Worm (Caenorhabditis elegans) whole organism, young adult: ENCODE data around the gene nlp-48.
A peak's percentile ranks its signal among the peaks of the same experiment; 100 is the strongest.

ENCODE experiments used
- B0019.2 ChIP-seq: fragments of 200-800 bp; sonication (Bioruptor generic); conservative IDR thresholded peaks from 2 replicates; pipeline ENCODE4 v1.3.6; 2022; ENCODE audit warnings: missing genetic modification reagents, missing genetic modification characterization, missing compliant biosample characterization
- C17E4.6 ChIP-seq: fragments of 200-800 bp; sonication (Bioruptor generic); IDR thresholded peaks from 2 replicates; pipeline ENCODE4 v1.3.6; 2022; ENCODE audit warnings: missing genetic modification reagents, missing genetic modification characterization, missing compliant biosample characterization
- F10E7.11 ChIP-seq: sonication (generic microtip); optimal IDR thresholded peaks from 2 replicates; lab custom pipeline; 2017; ENCODE audit warnings: mild to moderate bottlenecking, missing genetic modification characterization, moderate library complexity, missing compliant biosample characterization
- F23B12.7 ChIP-seq: sonication (generic microtip); optimal IDR thresholded peaks from 2 replicates; lab custom pipeline; 2017; ENCODE audit warnings: missing genetic modification characterization, mild to moderate bottlenecking, missing compliant biosample characterization, antibody characterized with exemption, moderate library complexity; ENCODE audit not compliant: insufficient read depth
- F33H1.4 ChIP-seq: fragments of 200-800 bp; sonication (Bioruptor generic); IDR thresholded peaks from 2 replicates; pipeline ENCODE4 v1.3.6; 2022; ENCODE audit warnings: missing genetic modification reagents, missing genetic modification characterization, missing compliant biosample characterization
- F57A8.1 ChIP-seq: fragments of 200-800 bp; sonication (Bioruptor generic); optimal IDR thresholded peaks from 2 replicates; lab custom pipeline; 2018; ENCODE audit warnings: mild to moderate bottlenecking, missing genetic modification characterization, moderate library complexity, missing compliant biosample characterization
- K12H6.12 ChIP-seq: fragments of 200-800 bp; sonication (Bioruptor generic); optimal IDR thresholded peaks from 2 replicates; lab custom pipeline; 2018; ENCODE audit warnings: mild to moderate bottlenecking, missing genetic modification characterization, missing compliant biosample characterization
- T07F8.4 ChIP-seq: sonication (generic microtip); optimal IDR thresholded peaks from 2 replicates; lab custom pipeline; 2016; ENCODE audit warnings: mild to moderate bottlenecking, missing genetic modification characterization, moderate library complexity, missing compliant biosample characterization
- Y53F4B.3 ChIP-seq: fragments of 200-800 bp; sonication (Bioruptor generic); IDR thresholded peaks from 2 replicates; pipeline ENCODE4 v1.3.6; 2022; ENCODE audit warnings: missing genetic modification reagents, missing genetic modification characterization, missing compliant biosample characterization
- Y53G8AR.9 ChIP-seq: fragments of 200-800 bp; sonication (Bioruptor generic); conservative IDR thresholded peaks from 2 replicates; pipeline ENCODE4 v1.3.6; 2022; ENCODE audit warnings: missing genetic modification reagents, missing genetic modification characterization, missing compliant biosample characterization
- aptf-2 ChIP-seq: fragments of 200-800 bp; sonication (Bioruptor generic); conservative IDR thresholded peaks from 2 replicates; pipeline ENCODE4 v1.3.6; 2022; ENCODE audit warnings: missing genetic modification reagents, missing genetic modification characterization, missing compliant biosample characterization
- aptf-3 ChIP-seq: fragments of 200-800 bp; sonication (Bioruptor generic); IDR thresholded peaks from 2 replicates; pipeline ENCODE4 v1.3.6; 2022; ENCODE audit warnings: missing genetic modification characterization, missing compliant biosample characterization
- atf-7 ChIP-seq: sonication (generic microtip); optimal IDR thresholded peaks from 2 replicates; lab custom pipeline; 2017; ENCODE audit warnings: mild to moderate bottlenecking, missing genetic modification characterization, missing compliant biosample characterization
- attf-3 ChIP-seq: fragments of 200-800 bp; sonication (Bioruptor generic); conservative IDR thresholded peaks from 2 replicates; pipeline ENCODE4 v1.3.6; 2022; ENCODE audit warnings: missing genetic modification reagents, missing genetic modification characterization, missing compliant biosample characterization
- ceh-100 ChIP-seq: fragments of 200-800 bp; sonication (Bioruptor generic); IDR thresholded peaks from 2 replicates; pipeline ENCODE4 v1.3.6; 2022; ENCODE audit warnings: missing genetic modification reagents, missing genetic modification characterization, missing compliant biosample characterization
- ceh-27 ChIP-seq: fragments of 200-800 bp; sonication (Bioruptor generic); optimal IDR thresholded peaks from 2 replicates; lab custom pipeline; 2018; ENCODE audit warnings: mild to moderate bottlenecking, missing genetic modification characterization, moderate library complexity, missing compliant biosample characterization
- ceh-40 ChIP-seq: fragments of 200-800 bp; sonication (Bioruptor generic); IDR thresholded peaks from 2 replicates; pipeline ENCODE4 v1.3.6; 2022; ENCODE audit warnings: missing genetic modification characterization, missing compliant biosample characterization
- ceh-79 ChIP-seq: sonication (generic microtip); optimal IDR thresholded peaks from 2 replicates; lab custom pipeline; 2017; ENCODE audit warnings: mild to moderate bottlenecking, missing genetic modification characterization, missing compliant biosample characterization
- dox-1 ChIP-seq: fragments of 200-800 bp; sonication (Bioruptor generic); IDR thresholded peaks from 2 replicates; pipeline ENCODE4 v1.3.6; 2022; ENCODE audit warnings: missing genetic modification reagents, missing genetic modification characterization, missing compliant biosample characterization
- dpl-1 ChIP-seq: fragments of 150-350 bp; optimal IDR thresholded peaks from 2 replicates; lab custom pipeline; 2014; ENCODE audit warnings: missing biosample characterization, missing genetic modification reagents, missing genetic modification characterization
- ekl-4 ChIP-seq: fragments of 200-800 bp; sonication (Bioruptor generic); IDR thresholded peaks from 2 replicates; pipeline ENCODE4 v1.3.6; 2022; ENCODE audit warnings: missing genetic modification reagents, missing genetic modification characterization, missing compliant biosample characterization
- hlh-12 ChIP-seq: sonication (generic microtip); optimal IDR thresholded peaks from 2 replicates; lab custom pipeline; 2016; ENCODE audit warnings: missing genetic modification characterization, missing compliant biosample characterization
- hlh-26 ChIP-seq: fragments of 200-800 bp; sonication (Bioruptor generic); conservative IDR thresholded peaks from 2 replicates; pipeline ENCODE4 v1.3.6; 2022; ENCODE audit warnings: missing genetic modification reagents, missing genetic modification characterization, missing compliant biosample characterization
- hmg-1.2 ChIP-seq: fragments of 200-800 bp; sonication (Bioruptor generic); IDR thresholded peaks from 2 replicates; pipeline ENCODE4 v1.3.6; 2022; ENCODE audit warnings: missing genetic modification reagents, missing genetic modification characterization, missing compliant biosample characterization
- lag-1 ChIP-seq: fragments of 200-800 bp; sonication (Bioruptor generic); IDR thresholded peaks from 2 replicates; pipeline ENCODE4 v1.3.6; 2022; ENCODE audit warnings: missing genetic modification reagents, missing genetic modification characterization, missing compliant biosample characterization
- lin-40 ChIP-seq: sonication (generic microtip); optimal IDR thresholded peaks from 2 replicates; lab custom pipeline; 2016; ENCODE audit warnings: missing genetic modification characterization, mild to moderate bottlenecking, missing compliant biosample characterization, missing genotype, missing genetic modification reagents
- lsl-1 ChIP-seq: fragments of 200-800 bp; sonication (Bioruptor generic); optimal IDR thresholded peaks from 2 replicates; lab custom pipeline; 2018; ENCODE audit warnings: mild to moderate bottlenecking, missing genetic modification characterization, moderate library complexity, missing compliant biosample characterization
- madf-6 ChIP-seq: fragments of 200-800 bp; sonication (Bioruptor generic); IDR thresholded peaks from 2 replicates; pipeline ENCODE4 v1.3.6; 2022; ENCODE audit warnings: missing genetic modification reagents, missing genetic modification characterization, missing compliant biosample characterization
- mcd-1 ChIP-seq: fragments of 200-800 bp; sonication (Bioruptor generic); IDR thresholded peaks from 2 replicates; pipeline ENCODE4 v1.3.6; 2022; ENCODE audit warnings: missing genetic modification reagents, missing genetic modification characterization, missing compliant biosample characterization
- mes-4 ChIP-seq: sonication (generic microtip); optimal IDR thresholded peaks from 2 replicates; lab custom pipeline; 2016; ENCODE audit warnings: missing genotype, missing genetic modification characterization, missing compliant biosample characterization
- mxl-1 ChIP-seq: sonication (generic microtip); optimal IDR thresholded peaks from 2 replicates; lab custom pipeline; 2016; ENCODE audit warnings: missing genetic modification characterization, missing compliant biosample characterization
- nfyb-1 ChIP-seq: fragments of 200-800 bp; sonication (Bioruptor generic); IDR thresholded peaks from 2 replicates; pipeline ENCODE4 v1.3.6; 2022; ENCODE audit warnings: missing genetic modification reagents, missing genetic modification characterization, missing compliant biosample characterization
- nhr-120 ChIP-seq: fragments of 200-800 bp; sonication (Bioruptor generic); IDR thresholded peaks from 2 replicates; pipeline ENCODE4 v1.3.6; 2022; ENCODE audit warnings: missing genetic modification characterization, missing compliant biosample characterization
- nhr-90 ChIP-seq: sonication (generic microtip); optimal IDR thresholded peaks from 2 replicates; lab custom pipeline; 2016; ENCODE audit warnings: missing genotype, mild to moderate bottlenecking, missing genetic modification characterization, missing compliant biosample characterization
- snpc-1.1 ChIP-seq: sonication (generic microtip); optimal IDR thresholded peaks from 2 replicates; lab custom pipeline; 2017; ENCODE audit warnings: missing genetic modification characterization, mild to moderate bottlenecking, missing compliant biosample characterization, antibody characterized with exemption, moderate library complexity, missing genotype, missing genetic modification reagents; ENCODE audit not compliant: insufficient read depth
- snpc-4 ChIP-seq, 5 experiments: fragments of 150-350 bp in 1 of 5; sonication (generic microtip) in 4 of 5; optimal IDR thresholded peaks; 2 replicates each; lab custom pipeline; 2014 to 2018; ENCODE audit warnings: missing genetic modification characterization in 5 of 5, missing biosample characterization in 3 of 5, antibody characterized with exemption in 2 of 5, mild to moderate bottlenecking in 2 of 5, missing compliant biosample characterization in 2 of 5, missing genotype in 2 of 5, moderate library complexity in 2 of 5, missing genetic modification reagents in 1 of 5
- tbp1 ChIP-seq: fragments of 200-800 bp; sonication (Bioruptor generic); optimal IDR thresholded peaks from 2 replicates; lab custom pipeline; 2018; ENCODE audit warnings: mild to moderate bottlenecking, missing genetic modification characterization, missing compliant biosample characterization
- ztf-18 ChIP-seq: sonication (generic microtip); optimal IDR thresholded peaks from 2 replicates; lab custom pipeline; 2016; ENCODE audit warnings: missing genotype, mild to moderate bottlenecking, missing genetic modification characterization, missing compliant biosample characterization
- ztf-25 ChIP-seq: fragments of 200-800 bp; sonication (Bioruptor generic); IDR thresholded peaks from 2 replicates; pipeline ENCODE4 v1.3.6; 2022; ENCODE audit warnings: missing genetic modification reagents, missing genetic modification characterization, missing compliant biosample characterization

The nlp-48 gene

DNA sequence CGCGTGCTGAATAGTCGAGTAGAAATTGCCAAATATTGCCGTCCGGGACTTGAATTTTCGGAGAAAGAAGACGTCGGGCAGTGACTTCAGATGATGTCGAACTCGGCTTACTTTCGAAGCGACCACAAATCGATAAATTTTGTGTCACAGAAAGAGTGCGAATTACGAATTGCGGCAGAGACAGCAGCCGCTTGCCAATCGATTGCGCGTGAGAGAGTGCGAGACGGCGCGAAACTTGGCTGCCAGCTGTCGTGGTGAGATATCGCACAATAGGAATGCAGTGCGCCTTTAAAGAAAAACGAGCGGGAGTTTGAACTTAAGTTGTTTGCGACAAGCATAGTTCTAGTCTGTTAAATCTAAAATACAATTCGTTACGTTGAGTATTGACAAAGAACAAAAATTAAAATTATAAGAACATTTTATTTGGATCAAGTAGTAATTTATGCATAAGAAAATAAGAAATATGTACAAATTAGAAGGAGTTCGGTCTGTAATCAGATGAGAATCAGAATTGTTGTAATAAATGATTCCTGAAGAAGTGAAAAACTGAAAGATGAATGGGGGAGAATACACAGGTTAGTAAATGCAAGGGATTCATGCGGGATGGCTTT is 42.6 kb upstream of the nlp-48 start, which contains the start of gene pir-2 (continued):
- TF ChIP-seq hlh-12: no peak
- TF ChIP-seq ceh-79 (tag; lab: Kevin White, UChicago): no peak
- TF ChIP-seq lag-1: no peak
- TF ChIP-seq F10E7.11 (tag; lab: Kevin White, UChicago): no peak
- peak; percentile 76 for TF ChIP-seq lin-40
- TF ChIP-seq F23B12.7 (tag; lab: Kevin White, UChicago): peak; percentile 23
- TF ChIP-seq dox-1 (GFP tag; lab: Robert Waterston, UW): peak; percentile 72
- TF ChIP-seq nfyb-1 (GFP tag; lab: Robert Waterston, UW): peak; percentile 87
- 0 out of 2 replicates have a peak, but pooled peaks have one; percentile 20 for TF ChIP-seq ceh-100 (GFP tag; lab: Robert Waterston, UW)
- TF ChIP-seq nhr-90 (tag; lab: Kevin White, UChicago): no peak
- TF ChIP-seq ztf-25 (GFP tag; lab: Robert Waterston, UW): no peak
- no peak for TF ChIP-seq snpc-4 (GFP tag; optimal IDR thresholded peaks at IDR 0.05; lab: Kevin White, UChicago)
- peak in 3 of 4 experiments; percentile 30 to 56 (median 53) for TF ChIP-seq snpc-4 (tag; optimal IDR thresholded peaks at IDR 0.05; lab: Kevin White, UChicago)
- TF ChIP-seq aptf-2 (GFP tag; lab: Robert Waterston, UW): 0 out of 2 replicates have a peak, but pooled peaks have one; percentile 36
- peak; percentile 43 for TF ChIP-seq tbp1 (GFP tag; lab: Kevin White, UChicago)
- TF ChIP-seq hmg-1.2 (GFP tag; lab: Robert Waterston, UW): peak; percentile 57
- TF ChIP-seq hlh-26 (GFP tag; lab: Robert Waterston, UW): no peak
- no peak for TF ChIP-seq snpc-1.1 (tag; lab: Kevin White, UChicago)
- no peak for TF ChIP-seq T07F8.4 (tag; lab: Kevin White, UChicago)
- peak; percentile 85 for TF ChIP-seq dpl-1 (GFP tag; lab: Kevin White, UChicago)
- peak; percentile 46 for TF ChIP-seq ztf-18 (tag; lab: Kevin White, UChicago)
- no peak for TF ChIP-seq mxl-1 (tag; lab: Kevin White, UChicago)
- no peak for TF ChIP-seq mes-4 (tag; lab: Kevin White, UChicago)
- no peak for TF ChIP-seq F57A8.1 (GFP tag; lab: Kevin White, UChicago)
- no peak for TF ChIP-seq nhr-120 (GFP tag; lab: Robert Waterston, UW)
- peak; percentile 40 for TF ChIP-seq K12H6.12 (tag; lab: Kevin White, UChicago)
- peak; percentile 55; the same call in 1 of the 2 replicates for TF ChIP-seq attf-3 (GFP tag; lab: Robert Waterston, UW)
- 0 out of 2 replicates have a peak, but pooled peaks have one; percentile 27 for TF ChIP-seq B0019.2
- TF ChIP-seq lsl-1 (GFP tag; lab: Kevin White, UChicago): peak; percentile 52
- TF ChIP-seq mcd-1 (GFP tag; lab: Robert Waterston, UW): peak; percentile 80
- TF ChIP-seq F33H1.4: peak; percentile 86
- no peak for TF ChIP-seq ceh-40
- 0 out of 2 replicates have a peak, but pooled peaks have one; percentile 10 for TF ChIP-seq C17E4.6 (GFP tag; lab: Robert Waterston, UW)
- peak; percentile 62 for TF ChIP-seq ekl-4 (GFP tag; lab: Robert Waterston, UW)
- no peak for TF ChIP-seq Y53G8AR.9 (GFP tag; lab: Robert Waterston, UW)
- no peak for TF ChIP-seq Y53F4B.3 (GFP tag; lab: Robert Waterston, UW)
- TF ChIP-seq aptf-3 (GFP tag; lab: Robert Waterston, UW): no peak
- no peak for TF ChIP-seq atf-7 (tag; lab: Kevin White, UChicago)
- peak; percentile 85 for TF ChIP-seq madf-6 (GFP tag; lab: Robert Waterston, UW)
- peak; percentile 70 for TF ChIP-seq ceh-27
